Fruit fly (Drosophila melanogaster) whole organism, adult: ENCODE data around the gene epsilonCOP.

Source experiments
- CG11617 ChIP-seq: fragments of 200-800 bp; sonication (Bioruptor generic); optimal IDR thresholded peaks from 2 replicates; lab custom pipeline; 2017; ENCODE audit warnings: mild to moderate bottlenecking, missing biosample characterization, missing genetic modification reagents, missing genetic modification characterization
- CG7101 ChIP-seq: fragments of 200-800 bp; sonication (Bioruptor generic); optimal IDR thresholded peaks from 2 replicates; lab custom pipeline; 2018; ENCODE audit warnings: missing biosample characterization, mild to moderate bottlenecking, missing genetic modification characterization, moderate library complexity
- Clk ChIP-seq: fragments of 200-800 bp; sonication (Bioruptor generic); optimal IDR thresholded peaks from 2 replicates; lab custom pipeline; 2017; ENCODE audit warnings: missing biosample characterization, missing genetic modification characterization
- Crg-1 ChIP-seq: fragments of 200-800 bp; sonication (Bioruptor generic); optimal IDR thresholded peaks from 2 replicates; lab custom pipeline; 2016; ENCODE audit warnings: missing biosample characterization, missing genetic modification characterization
- Hr96 ChIP-seq: fragments of 200-800 bp; sonication (Bioruptor generic); optimal IDR thresholded peaks from 2 replicates; lab custom pipeline; 2016; ENCODE audit warnings: missing biosample characterization, missing genetic modification characterization
- Mnt ChIP-seq: fragments of 200-800 bp; sonication (Bioruptor generic); optimal IDR thresholded peaks from 2 replicates; lab custom pipeline; 2016; ENCODE audit warnings: missing biosample characterization, mild to moderate bottlenecking, missing genetic modification characterization
- cic ChIP-seq: fragments of 200-800 bp; sonication (Bioruptor generic); optimal IDR thresholded peaks from 2 replicates; lab custom pipeline; 2017; ENCODE audit warnings: missing biosample characterization, mild to moderate bottlenecking, missing genetic modification characterization, moderate library complexity
- cnc ChIP-seq, 2 experiments: fragments of >200 bp; optimal IDR thresholded peaks; 2 replicates each; lab custom pipeline; 2017
- kay ChIP-seq: fragments of 200-800 bp; sonication (Bioruptor generic); peaks from one replicate; lab custom pipeline; 2016; ENCODE audit warnings: missing biosample characterization, missing genetic modification characterization, borderline replicate concordance
- ovo ChIP-seq: fragments of 200-800 bp; sonication (Bioruptor generic); optimal IDR thresholded peaks from 2 replicates; lab custom pipeline; 2016; ENCODE audit warnings: missing biosample characterization, missing genetic modification characterization
- pad ChIP-seq: fragments of 200-800 bp; sonication (Bioruptor generic); optimal IDR thresholded peaks from 3 replicates; lab custom pipeline; 2017; ENCODE audit warnings: missing biosample characterization, missing genetic modification characterization, mild to moderate bottlenecking, moderate library complexity, missing genetic modification reagents
- tj ChIP-seq: fragments of 200-800 bp; sonication (Bioruptor generic); optimal IDR thresholded peaks from 3 replicates; lab custom pipeline; 2017; ENCODE audit warnings: missing biosample characterization, mild to moderate bottlenecking, missing genetic modification characterization, moderate library complexity
- toe ChIP-seq: fragments of 200-800 bp; sonication (Bioruptor generic); optimal IDR thresholded peaks from 2 replicates; lab custom pipeline; 2016; ENCODE audit warnings: missing biosample characterization, missing genetic modification characterization

DNA sequence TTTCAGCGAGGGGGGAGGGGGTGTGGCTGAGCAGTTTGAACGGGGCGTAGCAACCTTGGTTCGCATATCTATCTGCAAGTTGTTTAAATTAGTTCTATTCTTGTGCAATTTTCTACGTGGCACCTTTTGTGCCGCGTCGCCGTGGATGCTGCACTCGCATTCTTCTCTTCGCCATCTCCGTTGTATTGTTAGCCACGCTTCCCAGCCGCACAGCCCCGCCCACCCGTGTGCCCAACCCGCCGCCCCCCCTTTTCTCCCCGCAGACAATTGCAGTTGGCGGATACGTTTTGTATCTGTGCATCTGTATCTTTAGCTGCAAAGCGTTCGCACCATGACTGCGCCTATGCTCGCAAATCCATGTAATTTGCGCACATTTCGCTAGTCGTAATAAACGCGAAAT lies 25.1 kb downstream of the epsilonCOP start:
- TF ChIP-seq Clk (GFP tag; lab: Kevin White, UChicago): no peak
- TF ChIP-seq kay (GFP tag; lab: Kevin White, UChicago): no peak
- TF ChIP-seq tj (GFP tag; lab: Kevin White, UChicago): no peak
- TF ChIP-seq cic (GFP tag; lab: Kevin White, UChicago): no peak
- no peak for TF ChIP-seq CG11617 (GFP tag; lab: Kevin White, UChicago)
- TF ChIP-seq ovo (GFP tag; lab: Kevin White, UChicago): no peak
- TF ChIP-seq Crg-1 (GFP tag; lab: Kevin White, UChicago): no peak
- no peak for TF ChIP-seq Mnt (GFP tag; lab: Kevin White, UChicago)
- no peak for TF ChIP-seq Hr96
- TF ChIP-seq pad (GFP tag; lab: Kevin White, UChicago): no peak
- no peak for TF ChIP-seq toe (GFP tag; lab: Kevin White, UChicago)
- TF ChIP-seq CG7101 (tag; lab: Kevin White, UChicago): no peak
- TF ChIP-seq cnc (optimal IDR thresholded peaks at IDR 0.05; lab: Kevin White, UChicago): no peak
